Worm (Caenorhabditis elegans): Measurements from ENCODE around the gene K03A1.4.

K03A1.4 gene

DNA sequence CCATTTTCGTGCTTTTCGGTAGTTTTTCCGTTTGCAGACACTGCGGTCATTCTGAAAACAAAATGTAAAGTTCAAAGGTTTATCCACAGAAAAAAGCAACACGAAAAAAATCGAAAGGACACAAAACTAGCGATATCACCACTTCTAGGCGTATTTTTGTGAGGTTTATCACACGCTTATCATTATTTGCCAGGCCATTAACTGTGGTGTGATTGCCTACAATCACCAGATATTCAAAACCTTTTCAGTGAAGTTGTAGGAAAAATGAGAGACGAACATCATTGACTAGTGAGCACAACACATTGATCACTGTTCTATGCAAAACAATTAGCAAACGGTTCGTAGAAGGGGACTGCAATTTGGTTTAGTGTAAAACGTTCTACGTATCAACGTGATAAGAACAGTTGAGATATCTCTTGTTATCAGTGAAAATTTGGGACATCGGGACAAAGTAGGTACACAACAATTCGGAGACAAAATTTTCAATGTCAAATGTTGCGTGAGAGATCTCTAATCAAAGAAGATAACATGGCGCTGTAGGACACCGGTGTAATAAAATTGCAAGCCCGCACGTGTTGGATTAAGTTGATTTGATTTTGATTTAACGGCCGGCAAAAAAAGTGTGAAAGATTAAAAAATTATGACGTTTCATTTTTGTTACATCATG is 7.1 kb upstream of the K03A1.4 start, which contains the start of gene sur-5:
sur-5 (minus strand) TSS at position 51 of the 667 bp plus-strand sequence.
- TF ChIP-seq sma-3 (GFP tag; optimal IDR thresholded peaks at IDR 0.05) (peak; percentile 43), F13H6.1 (tag; optimal IDR thresholded peaks at IDR 0.05) (no peak), nhr-25 (tag; optimal IDR thresholded peaks at IDR 0.05) (peak; percentile 20), egl-27 (tag; optimal IDR thresholded peaks at IDR 0.05) (no peak), nhr-21 (tag; optimal IDR thresholded peaks at IDR 0.05) (peak; percentile 50), mdl-1 (tag; optimal IDR thresholded peaks at IDR 0.05) (peak in 1 of 2 experiments; percentile 47), nhr-129 (tag; optimal IDR thresholded peaks at IDR 0.05) (peak; percentile 21), elt-1 (tag; optimal IDR thresholded peaks at IDR 0.05) (no peak), skn-1 (tag; optimal IDR thresholded peaks at IDR 0.05) (peak; percentile 35), R02D3.7 (tag; optimal IDR thresholded peaks at IDR 0.05) (no peak), fos-1 (tag; optimal IDR thresholded peaks at IDR 0.05) (peak; percentile 40), crh-2 (tag; optimal IDR thresholded peaks at IDR 0.05) (peak; percentile 49), sma-9 (GFP tag; optimal IDR thresholded peaks at IDR 0.05) (peak; percentile 83), sma-9 (tag; optimal IDR thresholded peaks at IDR 0.05) (no peak), ztf-11 (tag; optimal IDR thresholded peaks at IDR 0.05) (no peak), dmd-4 (tag; optimal IDR thresholded peaks at IDR 0.05) (no peak), Y55F3AM.14 (GFP tag; optimal IDR thresholded peaks at IDR 0.05) (no peak), nhr-11 (tag; optimal IDR thresholded peaks at IDR 0.05) (no peak), ZK546.5 (tag; optimal IDR thresholded peaks at IDR 0.05) (no peak), sem-4 (tag; optimal IDR thresholded peaks at IDR 0.05) (peak; percentile 47)

DNA sequence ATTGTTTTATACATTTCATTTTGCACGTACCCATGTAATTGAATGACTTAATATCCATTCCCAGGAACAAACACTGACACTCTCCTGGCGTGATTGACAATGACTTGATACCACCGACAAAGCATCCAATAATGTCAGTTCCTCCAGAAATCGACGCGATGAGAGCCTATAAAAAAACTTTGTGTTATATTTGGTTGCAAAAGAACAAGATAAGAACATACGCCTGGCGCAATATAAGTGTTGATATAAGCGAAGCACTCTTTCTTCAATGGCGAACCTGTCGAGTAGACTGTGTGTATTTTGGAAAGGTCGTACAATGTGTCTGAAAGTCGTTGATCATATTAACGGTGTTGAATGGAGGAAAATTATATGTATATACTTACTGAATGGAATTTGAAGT is 4.6 kb upstream of the K03A1.4 start:
- no peak for TF ChIP-seq F13H6.1 (tag; optimal IDR thresholded peaks at IDR 0.05)
- peak; percentile 10 for TF ChIP-seq fos-1 (tag; optimal IDR thresholded peaks at IDR 0.05)

DNA sequence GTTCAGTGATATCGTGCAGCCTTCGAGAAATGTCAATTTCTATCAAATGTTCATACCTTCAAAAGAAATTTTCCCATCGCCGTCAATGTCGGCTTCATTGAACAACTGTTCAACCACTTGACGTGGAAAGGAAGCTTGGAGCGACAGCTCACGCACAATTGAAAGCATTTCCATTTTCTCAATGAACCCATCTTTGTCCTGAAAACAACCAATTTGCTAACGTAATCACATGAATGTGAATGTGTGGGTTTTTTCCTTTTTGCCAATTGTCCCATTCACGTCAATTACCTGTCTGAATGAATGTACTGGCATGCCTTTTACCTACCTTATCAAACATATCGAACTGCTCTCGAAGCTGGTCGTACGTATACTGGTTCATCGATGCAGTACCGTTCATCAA is 2.2 kb downstream of the K03A1.4 start:
- TF ChIP-seq crh-2 (tag; optimal IDR thresholded peaks at IDR 0.05) (no peak), nhr-77 (tag; optimal IDR thresholded peaks at IDR 0.05) (no peak)

DNA sequence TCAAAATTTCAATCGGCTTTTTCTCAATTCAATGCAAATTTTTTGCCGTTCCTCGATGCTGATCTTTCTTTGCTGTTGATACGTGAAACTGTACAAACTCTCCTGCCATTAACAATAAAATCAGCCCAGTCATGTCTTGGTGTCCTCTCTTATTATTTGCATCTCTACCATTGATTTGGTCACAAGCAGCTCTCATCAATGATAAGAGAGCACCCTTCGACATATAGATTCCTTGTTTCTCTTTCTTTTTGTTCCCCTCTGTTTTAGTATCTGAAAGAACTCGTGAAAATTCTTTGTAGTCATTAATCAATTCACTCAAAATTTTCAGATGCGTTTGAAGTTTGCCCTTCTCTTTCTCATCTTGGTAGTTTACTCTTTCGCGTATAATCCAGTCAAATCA is 6.7 kb downstream of the K03A1.4 start, which contains the start of gene lron-7:
lron-7 (plus strand) TSS at position 323 of the 400 bp plus-strand sequence.
- TF ChIP-seq crh-2 (tag; optimal IDR thresholded peaks at IDR 0.05) (peak; percentile 38), lin-11 (tag; optimal IDR thresholded peaks at IDR 0.05) (no peak), fos-1 (tag; optimal IDR thresholded peaks at IDR 0.05) (peak; percentile 40)

DNA sequence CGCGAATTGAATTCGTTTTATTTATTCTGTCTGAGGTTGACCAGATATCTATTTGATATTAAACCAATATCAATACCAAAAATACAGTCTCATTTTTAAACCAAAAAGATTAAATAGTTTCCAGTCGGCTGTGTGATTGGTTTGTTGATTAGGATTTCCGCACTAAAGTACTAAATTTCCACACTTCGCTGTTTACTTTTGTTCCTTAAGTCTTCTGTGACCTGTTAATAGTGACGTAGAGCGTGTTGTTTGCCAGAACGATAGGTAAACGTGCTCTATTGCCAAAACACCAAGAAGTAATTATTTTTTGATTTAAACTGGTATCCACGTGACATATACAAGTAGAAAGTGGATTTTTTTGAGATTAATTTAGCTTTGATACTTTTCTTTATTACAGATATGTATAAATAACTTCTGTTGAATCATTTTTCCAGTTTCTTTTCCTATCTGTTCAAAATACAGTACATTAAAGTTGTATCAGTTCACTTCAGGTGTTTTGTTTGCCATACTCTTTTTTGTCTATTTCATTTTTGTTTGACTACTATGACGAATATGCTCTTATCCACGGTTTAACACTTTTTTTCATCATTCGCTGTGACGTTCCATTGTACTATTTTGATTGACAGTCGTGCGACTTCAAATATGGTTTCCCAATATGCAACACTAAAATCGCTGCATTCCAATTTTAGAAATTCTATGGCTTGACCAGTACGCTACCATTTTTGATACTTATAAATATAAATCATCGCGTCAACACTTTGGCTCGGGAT is 7.5 kb downstream of the K03A1.4 start:
- no peak for TF ChIP-seq Y55F3AM.14 (GFP tag; optimal IDR thresholded peaks at IDR 0.05)
- TF ChIP-seq F13H6.1 (tag; optimal IDR thresholded peaks at IDR 0.05) = peak; percentile 7
- TF ChIP-seq nhr-129 (tag; optimal IDR thresholded peaks at IDR 0.05) = peak; percentile 11
- TF ChIP-seq lin-13 (GFP tag; optimal IDR thresholded peaks at IDR 0.05) = no peak
- TF ChIP-seq unc-39 (tag; optimal IDR thresholded peaks at IDR 0.05) = no peak
- TF ChIP-seq skn-1 (tag; optimal IDR thresholded peaks at IDR 0.05) = no peak
- TF ChIP-seq zag-1 (tag; optimal IDR thresholded peaks at IDR 0.05) = no peak

DNA sequence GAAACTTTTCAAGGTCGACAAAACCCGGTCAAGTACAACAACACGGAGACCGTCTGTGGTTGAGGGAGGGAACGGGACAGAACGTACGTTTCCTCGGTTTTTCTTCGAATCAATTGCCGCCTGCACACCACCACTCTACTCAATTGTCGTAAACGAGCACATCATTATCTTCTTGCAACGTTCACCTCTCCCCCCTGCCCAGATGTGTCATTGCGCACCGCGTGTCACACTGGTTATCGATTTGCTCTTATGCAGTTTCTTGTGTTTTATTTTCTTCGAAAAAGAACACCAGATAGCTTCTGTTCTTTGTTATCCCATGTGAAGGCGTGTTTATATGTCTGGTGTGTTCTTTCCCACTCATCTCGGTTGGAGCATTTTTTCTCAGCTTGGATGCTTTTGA is 9.0 kb downstream of the K03A1.4 start:
- TF ChIP-seq lin-39 (tag; optimal IDR thresholded peaks at IDR 0.05) (no peak), nhr-12 (tag; optimal IDR thresholded peaks at IDR 0.05) (no peak), unc-55 (GFP tag; optimal IDR thresholded peaks at IDR 0.05) (no peak), zag-1 (tag; optimal IDR thresholded peaks at IDR 0.05) (no peak), C34F6.9 (tag; optimal IDR thresholded peaks at IDR 0.05) (no peak), mab-5 (tag; optimal IDR thresholded peaks at IDR 0.05) (no peak), nhr-237 (tag; optimal IDR thresholded peaks at IDR 0.05) (no peak), crh-2 (tag; optimal IDR thresholded peaks at IDR 0.05) (no peak), nhr-25 (tag; optimal IDR thresholded peaks at IDR 0.05) (no peak), ztf-1 (GFP tag; conservative IDR thresholded peaks at IDR 0.05) (no peak), ceh-82 (tag; optimal IDR thresholded peaks at IDR 0.05) (no peak), nhr-21 (tag; optimal IDR thresholded peaks at IDR 0.05) (no peak), nhr-6 (tag; optimal IDR thresholded peaks at IDR 0.05) (no peak), dmd-4 (tag; optimal IDR thresholded peaks at IDR 0.05) (no peak), nhr-23 (tag; optimal IDR thresholded peaks at IDR 0.05) (no peak), nhr-129 (tag; optimal IDR thresholded peaks at IDR 0.05) (no peak), ztf-11 (tag; optimal IDR thresholded peaks at IDR 0.05) (no peak)
